Worm (Caenorhabditis elegans) whole organism, L4 larva: ENCODE measurements around the gene hsp-75.

ENCODE experiments used
- arid-1 ChIP-seq: fragments of 200-800 bp; sonication (Bioruptor generic); conservative IDR thresholded peaks from 2 replicates; pipeline ENCODE4 v1.3.6; 2022; ENCODE audit warnings: missing genetic modification reagents, missing genetic modification characterization, missing compliant biosample characterization
- daf-12 ChIP-seq: fragments of 150-350 bp; optimal IDR thresholded peaks from 2 replicates; lab custom pipeline; 2014; ENCODE audit warnings: missing biosample characterization, missing genetic modification reagents, missing genetic modification characterization
- fkh-10 ChIP-seq: fragments of 150-350 bp; optimal IDR thresholded peaks from 2 replicates; lab custom pipeline; 2014; ENCODE audit warnings: missing biosample characterization, missing genetic modification reagents, missing genetic modification characterization
- hif-1 ChIP-seq, 2 experiments: sonication (generic microtip); optimal IDR thresholded peaks; 2 replicates each; lab custom pipeline; 2016 to 2017; ENCODE audit warnings: missing compliant biosample characterization in 2 of 2, missing genetic modification characterization in 2 of 2, missing genetic modification reagents in 2 of 2, missing genotype in 2 of 2, mild to moderate bottlenecking in 1 of 2
- hmg-1.1 ChIP-seq: fragments of 200-800 bp; sonication (Bioruptor generic); IDR thresholded peaks from 2 replicates; pipeline ENCODE4 v1.3.6; 2022; ENCODE audit warnings: missing genetic modification reagents, missing genetic modification characterization, missing compliant biosample characterization
- madf-9 ChIP-seq: fragments of 200-800 bp; sonication (Bioruptor generic); conservative IDR thresholded peaks from 2 replicates; pipeline ENCODE4 v1.3.6; 2022; ENCODE audit warnings: missing genetic modification reagents, missing genetic modification characterization, missing compliant biosample characterization
- mdl-1 ChIP-seq, 2 experiments: fragments of 150-350 bp in 1 of 2; sonication (generic microtip) in 1 of 2; optimal IDR thresholded peaks; 2 replicates each; lab custom pipeline; 2014 to 2017; ENCODE audit warnings: missing biosample characterization in 2 of 2, missing genetic modification characterization in 2 of 2
- nhr-10 ChIP-seq: fragments of 150-350 bp; optimal IDR thresholded peaks from 2 replicates; lab custom pipeline; 2014; ENCODE audit warnings: missing biosample characterization, missing genetic modification characterization
- nhr-237 ChIP-seq: sonication (generic microtip); optimal IDR thresholded peaks from 2 replicates; lab custom pipeline; 2017; ENCODE audit warnings: missing biosample characterization, missing genetic modification characterization
- nhr-77 ChIP-seq: fragments of 150-350 bp; optimal IDR thresholded peaks from 2 replicates; lab custom pipeline; 2014; ENCODE audit warnings: missing biosample characterization, missing genetic modification characterization
- unc-130 ChIP-seq: sonication (generic microtip); optimal IDR thresholded peaks from 2 replicates; lab custom pipeline; 2016; ENCODE audit warnings: missing genetic modification reagents, missing genetic modification characterization, missing compliant biosample characterization
- unc-62 ChIP-seq, 3 experiments: fragments of 150-350 bp in 1 of 3; sonication (generic microtip); optimal IDR thresholded peaks in 2 of 3; peaks in 1 of 3; 1 replicate in 1 of 3; 2 replicates in 2 of 3; lab custom pipeline; 2014 to 2017; ENCODE audit warnings: missing biosample characterization in 3 of 3, missing genetic modification characterization in 3 of 3, missing genetic modification reagents in 3 of 3, missing genotype in 1 of 3
- zfp-2 ChIP-seq: sonication (generic microtip); optimal IDR thresholded peaks from 2 replicates; lab custom pipeline; 2016; ENCODE audit warnings: mild to moderate bottlenecking, missing genetic modification characterization, missing compliant biosample characterization
- ztf-11 ChIP-seq: fragments of 150-350 bp; optimal IDR thresholded peaks from 2 replicates; lab custom pipeline; 2014; ENCODE audit warnings: missing biosample characterization, missing genetic modification characterization

DNA sequence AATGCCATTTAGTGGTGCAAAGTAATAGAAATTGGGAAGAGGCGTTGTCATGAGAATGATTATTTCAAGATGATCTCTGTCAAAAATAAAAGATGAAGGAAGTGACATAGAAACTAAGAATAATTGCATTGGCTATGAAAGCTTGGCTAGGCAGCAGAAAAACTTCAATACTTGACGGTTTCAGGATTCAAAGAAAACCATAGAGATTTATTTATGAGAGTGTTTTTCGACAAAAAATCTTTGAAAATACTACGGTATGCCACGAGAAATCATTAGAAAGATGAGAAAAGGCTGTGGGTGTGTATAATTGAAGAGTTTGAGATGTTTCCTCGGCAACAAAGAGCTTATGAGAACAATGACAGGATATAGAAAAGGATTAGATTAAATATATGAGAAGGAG lies 41.0 kb downstream of the hsp-75 start, which contains the start of gene F37C12.14:
- TF ChIP-seq unc-62 (GFP tag; optimal IDR thresholded peaks at IDR 0.05 in 1 of 2; lab: Kevin White, UChicago), result no peak
- TF ChIP-seq unc-62 (tag; optimal IDR thresholded peaks at IDR 0.05; lab: Kevin White, UChicago), result no peak
- TF ChIP-seq daf-12, result no peak
- no peak for TF ChIP-seq nhr-77 (tag; lab: Kevin White, UChicago)
- no peak for TF ChIP-seq nhr-237 (tag; lab: Kevin White, UChicago)
- TF ChIP-seq madf-9 (GFP tag; lab: Robert Waterston, UW), result no peak
- TF ChIP-seq hif-1 (tag; optimal IDR thresholded peaks at IDR 0.05; lab: Kevin White, UChicago), result no peak
- no peak for TF ChIP-seq unc-130 (GFP tag; lab: Kevin White, UChicago)
- no peak for TF ChIP-seq arid-1 (GFP tag; lab: Robert Waterston, UW)
- TF ChIP-seq fkh-10 (GFP tag; lab: Kevin White, UChicago), result no peak
- no peak for TF ChIP-seq zfp-2 (tag; lab: Kevin White, UChicago)
- TF ChIP-seq mdl-1 (tag; optimal IDR thresholded peaks at IDR 0.05; lab: Kevin White, UChicago), result no peak
- no peak for TF ChIP-seq ztf-11 (tag; lab: Kevin White, UChicago)
- no peak for TF ChIP-seq nhr-10 (tag; lab: Kevin White, UChicago)
- no peak for TF ChIP-seq hmg-1.1 (GFP tag; lab: Robert Waterston, UW)
